Worm (Caenorhabditis elegans) whole organism, L3 larva: Measurements from ENCODE around the gene C45B11.6.
A peak's percentile ranks its signal among the peaks of the same experiment; 100 is the strongest.

Experiments used
- R02D3.7 ChIP-seq: fragments of 150-350 bp; optimal IDR thresholded peaks from 2 replicates; lab custom pipeline; 2014; ENCODE audit warnings: missing biosample characterization, missing genetic modification characterization
- ZK546.5 ChIP-seq: sonication (generic microtip); optimal IDR thresholded peaks from 2 replicates; lab custom pipeline; 2017; ENCODE audit warnings: missing biosample characterization, missing genetic modification characterization
- aly-2 ChIP-seq: fragments of 150-350 bp; optimal IDR thresholded peaks from 2 replicates; lab custom pipeline; 2014; ENCODE audit warnings: missing biosample characterization, missing genetic modification characterization
- ama-1 ChIP-seq: fragments of 150-350 bp; optimal IDR thresholded peaks from 2 replicates; lab custom pipeline; 2018
- ceh-16 ChIP-seq: sonication (generic microtip); optimal IDR thresholded peaks from 2 replicates; lab custom pipeline; 2017; ENCODE audit warnings: missing biosample characterization, missing genetic modification characterization
- ceh-28 ChIP-seq: fragments of 150-350 bp; optimal IDR thresholded peaks from 2 replicates; lab custom pipeline; 2014; ENCODE audit warnings: missing biosample characterization, missing genetic modification reagents, missing genetic modification characterization
- ceh-82 ChIP-seq: fragments of 150-350 bp; optimal IDR thresholded peaks from 2 replicates; lab custom pipeline; 2014; ENCODE audit warnings: missing biosample characterization, missing genetic modification characterization
- ceh-9 ChIP-seq: sonication (generic microtip); optimal IDR thresholded peaks from 2 replicates; lab custom pipeline; 2018; ENCODE audit warnings: missing biosample characterization, missing genetic modification characterization
- daf-12 ChIP-seq: fragments of 150-350 bp; optimal IDR thresholded peaks from 2 replicates; lab custom pipeline; 2014; ENCODE audit warnings: missing biosample characterization, missing genetic modification reagents, missing genetic modification characterization
- egl-27 ChIP-seq: sonication (generic microtip); optimal IDR thresholded peaks from 4 replicates; lab custom pipeline; 2017; ENCODE audit warnings: missing biosample characterization, missing genetic modification reagents, missing genetic modification characterization
- egl-5 ChIP-seq: fragments of 150-350 bp; optimal IDR thresholded peaks from 2 replicates; lab custom pipeline; 2017; ENCODE audit warnings: missing biosample characterization, missing genetic modification reagents, missing genetic modification characterization, inconsistent platforms
- elt-1 ChIP-seq: fragments of 150-350 bp; optimal IDR thresholded peaks from 2 replicates; lab custom pipeline; 2014; ENCODE audit warnings: missing biosample characterization, missing genetic modification characterization
- elt-2 ChIP-seq: sonication (generic microtip); optimal IDR thresholded peaks from 2 replicates; lab custom pipeline; 2016; ENCODE audit warnings: missing genetic modification reagents, mild to moderate bottlenecking, missing genetic modification characterization, missing compliant biosample characterization
- elt-3 ChIP-seq, 3 experiments: fragments of 150-350 bp in 1 of 3; sonication (generic microtip) in 2 of 3; optimal IDR thresholded peaks; 2 replicates in 2 of 3; 4 replicates in 1 of 3; lab custom pipeline; 2014 to 2017; ENCODE audit warnings: missing biosample characterization in 3 of 3, missing genetic modification characterization in 3 of 3
- eor-1 ChIP-seq, 2 experiments: fragments of 150-350 bp; optimal IDR thresholded peaks; 2 replicates each; lab custom pipeline; 2014 to 2018; ENCODE audit warnings: missing biosample characterization in 2 of 2, missing genetic modification characterization in 2 of 2
- fkh-10 ChIP-seq: sonication (generic microtip); optimal IDR thresholded peaks from 2 replicates; lab custom pipeline; 2017; ENCODE audit warnings: missing biosample characterization, missing genetic modification reagents, missing genetic modification characterization
- fkh-2 ChIP-seq: fragments of 150-350 bp; optimal IDR thresholded peaks from 2 replicates; lab custom pipeline; 2014; ENCODE audit warnings: missing biosample characterization, missing genetic modification reagents, missing genetic modification characterization
- fos-1 ChIP-seq: fragments of 150-350 bp; optimal IDR thresholded peaks from 2 replicates; lab custom pipeline; 2014; ENCODE audit warnings: missing biosample characterization, missing genetic modification characterization
- hmg-11 ChIP-seq: sonication (generic microtip); optimal IDR thresholded peaks from 2 replicates; lab custom pipeline; 2016; ENCODE audit warnings: missing genetic modification characterization, missing compliant biosample characterization
- jun-1 ChIP-seq: fragments of 150-350 bp; optimal IDR thresholded peaks from 2 replicates; lab custom pipeline; 2014; ENCODE audit warnings: missing biosample characterization, missing genetic modification reagents, missing genetic modification characterization
- lin-15B ChIP-seq: fragments of 150-350 bp; optimal IDR thresholded peaks from 2 replicates; lab custom pipeline; 2014; ENCODE audit warnings: missing biosample characterization, missing genetic modification characterization
- lin-39 ChIP-seq: fragments of 150-350 bp; optimal IDR thresholded peaks from 2 replicates; lab custom pipeline; 2018; ENCODE audit warnings: missing biosample characterization, missing genetic modification reagents, missing genetic modification characterization
- lsy-12 ChIP-seq: sonication (generic microtip); optimal IDR thresholded peaks from 2 replicates; lab custom pipeline; 2016; ENCODE audit warnings: mild to moderate bottlenecking, missing genetic modification characterization, missing compliant biosample characterization
- mdl-1 ChIP-seq: fragments of 150-350 bp; optimal IDR thresholded peaks from 2 replicates; lab custom pipeline; 2014; ENCODE audit warnings: missing biosample characterization, missing genetic modification characterization
- mml-1 ChIP-seq: fragments of 150-350 bp; sonication (generic microtip); optimal IDR thresholded peaks from 3 replicates; lab custom pipeline; 2014; ENCODE audit warnings: missing biosample characterization, missing genetic modification characterization
- nfya-1 ChIP-seq: sonication (generic microtip); optimal IDR thresholded peaks from 2 replicates; lab custom pipeline; 2017; ENCODE audit warnings: missing genetic modification characterization, mild to moderate bottlenecking, missing compliant biosample characterization, antibody characterized with exemption, moderate library complexity; ENCODE audit not compliant: insufficient read depth
- nhr-11 ChIP-seq: fragments of 150-350 bp; optimal IDR thresholded peaks from 2 replicates; lab custom pipeline; 2014; ENCODE audit warnings: missing biosample characterization, missing genetic modification characterization
- nhr-12 ChIP-seq: fragments of 150-350 bp; optimal IDR thresholded peaks from 2 replicates; lab custom pipeline; 2014; ENCODE audit warnings: missing biosample characterization, missing genetic modification characterization
- nhr-23 ChIP-seq: fragments of 150-350 bp; optimal IDR thresholded peaks from 2 replicates; lab custom pipeline; 2014; ENCODE audit warnings: missing biosample characterization, missing genetic modification reagents, missing genetic modification characterization
- nhr-237 ChIP-seq: fragments of 150-350 bp; optimal IDR thresholded peaks from 2 replicates; lab custom pipeline; 2014; ENCODE audit warnings: missing biosample characterization, missing genetic modification characterization
- nhr-25 ChIP-seq: sonication (generic microtip); optimal IDR thresholded peaks from 2 replicates; lab custom pipeline; 2017; ENCODE audit warnings: missing biosample characterization, missing genetic modification characterization
- nhr-28 ChIP-seq: fragments of 150-350 bp; optimal IDR thresholded peaks from 2 replicates; lab custom pipeline; 2014; ENCODE audit warnings: missing biosample characterization, missing genetic modification characterization
- nhr-43 ChIP-seq: sonication (generic microtip); optimal IDR thresholded peaks from 2 replicates; lab custom pipeline; 2016; ENCODE audit warnings: mild to moderate bottlenecking, missing genetic modification characterization, missing compliant biosample characterization; ENCODE audit not compliant: poor library complexity, severe bottlenecking
- nhr-67 ChIP-seq: fragments of 150-350 bp; optimal IDR thresholded peaks from 2 replicates; lab custom pipeline; 2014; ENCODE audit warnings: missing biosample characterization, missing genetic modification characterization
- nhr-76 ChIP-seq: fragments of 150-350 bp; sonication (generic microtip); optimal IDR thresholded peaks from 5 replicates; lab custom pipeline; 2014; ENCODE audit warnings: missing biosample characterization, missing genetic modification characterization
- nhr-77 ChIP-seq: fragments of 150-350 bp; optimal IDR thresholded peaks from 2 replicates; lab custom pipeline; 2014; ENCODE audit warnings: missing biosample characterization, missing genetic modification characterization
- pha-4 ChIP-seq: fragments of 150-350 bp; optimal IDR thresholded peaks from 2 replicates; lab custom pipeline; 2014; ENCODE audit warnings: missing biosample characterization, missing genetic modification reagents, missing genetic modification characterization
- pqm-1 ChIP-seq: fragments of 150-350 bp; optimal IDR thresholded peaks from 2 replicates; lab custom pipeline; 2017; ENCODE audit warnings: missing biosample characterization, missing genetic modification characterization, inconsistent platforms
- sea-2 ChIP-seq: fragments of 150-350 bp; sonication (generic microtip); optimal IDR thresholded peaks from 4 replicates; lab custom pipeline; 2014; ENCODE audit warnings: missing biosample characterization, missing genetic modification reagents, missing genetic modification characterization
- skn-1 ChIP-seq: fragments of 150-350 bp; optimal IDR thresholded peaks from 2 replicates; lab custom pipeline; 2014; ENCODE audit warnings: missing biosample characterization, missing genetic modification characterization
- snpc-4 ChIP-seq: fragments of 150-350 bp; optimal IDR thresholded peaks from 2 replicates; lab custom pipeline; 2014; ENCODE audit warnings: missing biosample characterization, missing genetic modification characterization
- tbx-2 ChIP-seq: sonication (generic microtip); optimal IDR thresholded peaks from 2 replicates; lab custom pipeline; 2016; ENCODE audit warnings: mild to moderate bottlenecking, missing genetic modification characterization, missing compliant biosample characterization
- unc-39 ChIP-seq: sonication (generic microtip); optimal IDR thresholded peaks from 4 replicates; lab custom pipeline; 2017; ENCODE audit warnings: missing biosample characterization, missing genetic modification characterization
- unc-62 ChIP-seq: fragments of 150-350 bp; sonication (generic microtip); optimal IDR thresholded peaks from 4 replicates; lab custom pipeline; 2014; ENCODE audit warnings: missing biosample characterization, missing genetic modification reagents, missing genetic modification characterization
- zag-1 ChIP-seq: fragments of 150-350 bp; optimal IDR thresholded peaks from 2 replicates; lab custom pipeline; 2014; ENCODE audit warnings: missing biosample characterization, missing genetic modification characterization
- ztf-11 ChIP-seq: fragments of 150-350 bp; optimal IDR thresholded peaks from 2 replicates; lab custom pipeline; 2014; ENCODE audit warnings: missing biosample characterization, missing genetic modification characterization
- ztf-4 ChIP-seq: fragments of 150-350 bp; optimal IDR thresholded peaks from 2 replicates; lab custom pipeline; 2014; ENCODE audit warnings: missing biosample characterization, missing genetic modification characterization

Gene C45B11.6

DNA sequence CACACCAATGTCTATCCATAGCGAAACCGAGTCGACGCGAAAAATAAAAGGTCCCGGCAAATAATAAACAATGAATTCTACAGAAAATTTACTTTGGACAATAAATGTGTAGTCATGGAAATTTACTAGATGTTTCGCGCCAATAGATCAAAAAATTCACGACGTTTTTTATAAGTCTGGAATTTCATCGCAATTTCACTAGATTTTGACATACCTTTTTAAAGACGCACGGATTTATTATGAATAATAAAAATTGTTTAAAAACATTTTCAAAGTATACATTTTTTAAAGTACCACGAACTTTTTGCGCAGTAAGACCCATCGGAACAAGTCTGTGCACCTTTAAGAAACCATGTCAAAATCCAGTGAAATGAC, 32.1 kb downstream of the C45B11.6 start:
- TF ChIP-seq unc-39 (tag; lab: Kevin White, UChicago) (no peak), tbx-2 (tag; lab: Kevin White, UChicago) (peak; percentile 34), nhr-43 (tag; lab: Kevin White, UChicago) (peak; percentile 14)

DNA sequence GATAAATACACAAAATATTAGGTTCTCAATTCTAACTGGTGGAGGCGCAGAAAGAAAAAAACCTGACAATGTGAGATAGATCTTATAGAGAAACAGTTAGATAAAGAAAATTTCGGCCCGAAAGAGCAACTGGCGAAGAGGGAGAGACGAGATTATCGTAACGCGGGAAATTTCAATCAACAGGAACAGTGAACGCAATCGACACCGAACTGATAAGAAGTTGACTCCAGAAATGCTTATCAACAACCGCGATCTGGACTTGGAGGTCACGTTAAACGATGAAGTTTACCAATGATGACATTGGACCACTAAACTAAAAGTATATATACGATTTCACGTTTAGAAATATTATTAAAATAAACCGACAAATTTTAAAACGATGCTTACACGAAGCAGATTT, 32.5 kb downstream of the C45B11.6 start:
- TF ChIP-seq ztf-4 (no peak), nhr-76 (no peak), ceh-28 (no peak), fos-1 (tag; lab: Kevin White, UChicago) (no peak), egl-5 (tag; lab: Kevin White, UChicago) (peak; percentile 8), ama-1 (lab: Kevin White, UChicago) (peak; percentile 94), nhr-25 (tag; lab: Kevin White, UChicago) (peak; percentile 72), elt-2 (tag; lab: Kevin White, UChicago) (peak; percentile 52), jun-1 (tag; lab: Kevin White, UChicago) (peak; percentile 4), lin-39 (no peak), nfya-1 (tag; lab: Kevin White, UChicago) (no peak), pha-4 (tag; lab: Kevin White, UChicago) (peak; percentile 32)

DNA sequence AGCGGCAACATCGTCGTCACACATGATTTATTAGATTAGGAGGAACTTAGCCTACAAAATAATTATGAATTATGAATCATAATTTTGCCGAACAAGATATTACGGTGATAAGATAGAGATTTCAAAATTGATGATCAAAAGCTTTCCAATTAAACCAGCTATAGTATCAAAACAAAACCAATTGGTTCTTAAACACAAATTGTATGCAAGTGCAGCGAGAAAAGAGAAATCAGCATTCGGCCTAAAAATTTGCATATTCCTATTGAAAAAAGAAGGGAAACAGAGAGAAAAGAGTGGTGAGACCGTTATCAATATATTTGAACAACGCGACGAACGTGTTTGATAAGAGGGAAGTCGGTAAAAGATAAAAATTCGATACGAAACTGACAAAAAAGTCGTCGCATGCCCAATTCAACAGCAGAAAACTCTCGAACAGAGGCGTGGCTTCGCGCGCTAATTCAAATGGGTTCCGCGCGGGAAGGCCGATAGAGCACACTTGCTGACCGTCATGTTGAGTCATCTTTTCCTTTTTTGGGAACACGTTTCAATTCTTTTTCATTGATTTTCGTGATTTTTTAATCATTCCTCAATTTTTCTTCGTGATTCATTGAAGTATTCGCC, 34.3 kb downstream of the C45B11.6 start, which contains the start of gene act-2:
TSS of gene act-2 (minus strand) at position 51 of the 621 bp plus-strand sequence.
- TF ChIP-seq ceh-16 (no peak), lin-39 (peak; percentile 74), fkh-2 (no peak), elt-1 (peak; percentile 20), nhr-237 (tag; lab: Kevin White, UChicago) (no peak), ztf-11 (tag; lab: Kevin White, UChicago) (no peak), lin-15B (tag; lab: Kevin White, UChicago) (peak; percentile 78), hmg-11 (tag; lab: Kevin White, UChicago) (peak; percentile 36), unc-39 (tag; lab: Kevin White, UChicago) (no peak), nhr-25 (tag; lab: Kevin White, UChicago) (peak; percentile 95), fos-1 (tag; lab: Kevin White, UChicago) (peak; percentile 88), skn-1 (tag; lab: Kevin White, UChicago) (peak; percentile 23), eor-1 (tag; optimal IDR thresholded peaks at IDR 0.05; lab: Kevin White, UChicago) (no peak), fkh-10 (GFP tag; lab: Kevin White, UChicago) (peak; percentile 58), elt-2 (tag; lab: Kevin White, UChicago) (peak; percentile 76), ZK546.5 (no peak), nhr-28 (tag; lab: Kevin White, UChicago) (no peak), ama-1 (lab: Kevin White, UChicago) (peak; percentile 22), nhr-76 (no peak), zag-1 (no peak), snpc-4 (peak; percentile 73), unc-62 (no peak), nfya-1 (tag; lab: Kevin White, UChicago) (peak; percentile 88), ztf-4 (no peak), pqm-1 (tag; lab: Kevin White, UChicago) (no peak), R02D3.7 (tag; lab: Kevin White, UChicago) (peak; percentile 9), nhr-43 (tag; lab: Kevin White, UChicago) (no peak), pha-4 (tag; lab: Kevin White, UChicago) (peak; percentile 75), nhr-11 (no peak), ceh-9 (tag; lab: Kevin White, UChicago) (no peak), jun-1 (tag; lab: Kevin White, UChicago) (peak; percentile 82), mdl-1 (tag; lab: Kevin White, UChicago) (no peak), aly-2 (tag; lab: Kevin White, UChicago) (no peak), mml-1 (tag; lab: Kevin White, UChicago) (no peak), ceh-82 (tag; lab: Kevin White, UChicago) (no peak), ceh-28 (peak; percentile 9), egl-5 (tag; lab: Kevin White, UChicago) (no peak), nhr-67 (tag; lab: Kevin White, UChicago) (no peak), nhr-12 (tag; lab: Kevin White, UChicago) (no peak), daf-12 (no peak), egl-27 (no peak), nhr-23 (tag; lab: Kevin White, UChicago) (peak; percentile 78), sea-2 (GFP tag; lab: Kevin White, UChicago) (no peak), elt-3 (tag; optimal IDR thresholded peaks at IDR 0.05; lab: Kevin White, UChicago) (peak in 1 of 3 experiments; percentile 32), nhr-77 (tag; lab: Kevin White, UChicago) (no peak), tbx-2 (tag; lab: Kevin White, UChicago) (peak; percentile 34), lsy-12 (tag; lab: Kevin White, UChicago) (no peak)
